Worm (Caenorhabditis elegans): ENCODE data around the gene F01F1.15.

Gene F01F1.15

DNA sequence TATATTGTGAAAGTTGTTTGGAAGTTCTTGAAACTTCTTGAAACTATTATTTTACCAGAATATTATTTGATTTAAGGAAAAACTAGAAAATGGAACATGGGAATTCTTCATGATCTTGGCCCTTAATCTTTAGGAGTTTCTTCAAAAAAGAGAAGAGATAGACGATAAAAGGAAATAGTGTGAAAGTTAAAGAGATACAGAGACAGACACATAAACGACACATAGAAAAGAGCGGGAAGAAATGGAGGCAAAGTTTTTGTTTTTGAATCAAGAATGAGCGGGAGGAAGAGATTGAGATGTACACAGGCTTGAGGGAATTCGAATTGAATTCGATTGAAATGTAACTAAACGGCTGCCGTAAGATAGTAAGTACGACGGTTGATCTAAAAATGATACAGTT lies 28.1 kb upstream of the F01F1.15 start (continued):
- no peak for TF ChIP-seq alr-1 (tag; optimal IDR thresholded peaks at IDR 0.05; ENCODE audit: borderline replicate concordance)
- TF ChIP-seq lir-3 (tag; optimal IDR thresholded peaks at IDR 0.05; ENCODE audit: poor library complexity), result no peak
- TF ChIP-seq unc-86 (tag; optimal IDR thresholded peaks at IDR 0.05), result no peak
- no peak for TF ChIP-seq nhr-47 (tag; optimal IDR thresholded peaks at IDR 0.05)
- TF ChIP-seq ceh-88 (GFP tag; IDR thresholded peaks at IDR 0.05), result no peak
- TF ChIP-seq grh-1 (GFP tag; IDR thresholded peaks at IDR 0.05), result no peak

DNA sequence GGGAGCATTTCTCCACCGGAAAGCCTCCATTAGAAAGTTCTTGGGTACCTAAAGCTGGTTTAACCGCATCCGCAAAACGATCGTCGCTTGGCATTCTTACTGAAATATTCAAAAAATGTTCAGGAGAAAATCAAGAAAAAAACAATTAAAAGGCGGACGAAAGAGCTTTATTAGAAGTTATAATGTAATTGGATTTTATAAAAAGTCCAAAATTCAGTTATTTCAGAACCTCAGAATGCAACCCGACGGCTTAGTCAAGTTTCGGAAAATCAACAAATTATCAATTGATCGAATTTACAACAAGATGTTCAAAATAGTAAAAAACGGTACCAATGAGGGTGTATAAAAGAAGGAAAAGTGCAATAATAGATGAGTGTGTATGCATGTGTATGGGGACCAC lies 26.6 kb upstream of the F01F1.15 start, which contains the start of gene pxl-1:
Gene pxl-1 (minus strand): TSS at position 101 of the 400 bp plus-strand sequence.
- no peak for TF ChIP-seq zag-1 (tag; optimal IDR thresholded peaks at IDR 0.05)
- no peak for TF ChIP-seq pax-3 (tag; optimal IDR thresholded peaks at IDR 0.05)
- TF ChIP-seq C16A3.4 (tag; optimal IDR thresholded peaks at IDR 0.05), result no peak
- TF ChIP-seq unc-98 (GFP tag; IDR thresholded peaks at IDR 0.05), result no peak
- TF ChIP-seq alr-1 (tag; optimal IDR thresholded peaks at IDR 0.05; ENCODE audit: borderline replicate concordance), result no peak
- TF ChIP-seq mab-9 (GFP tag; IDR thresholded peaks at IDR 0.05), result no peak
- no peak for TF ChIP-seq ceh-90 (tag; optimal IDR thresholded peaks at IDR 0.05)
- TF ChIP-seq ceh-88 (GFP tag; IDR thresholded peaks at IDR 0.05), result no peak
- no peak for TF ChIP-seq ets-5 (GFP tag; IDR thresholded peaks at IDR 0.05)
- no peak for TF ChIP-seq nhr-77 (tag; optimal IDR thresholded peaks at IDR 0.05)
- no peak for TF ChIP-seq hlh-4 (tag; optimal IDR thresholded peaks at IDR 0.05)
- TF ChIP-seq snu-23 (GFP tag; optimal IDR thresholded peaks at IDR 0.05), result no peak
- no peak for TF ChIP-seq nhr-71 (tag; optimal IDR thresholded peaks at IDR 0.05)
- TF ChIP-seq lin-39 (tag; optimal IDR thresholded peaks at IDR 0.05), result no peak
- TF ChIP-seq ceh-82 (tag; optimal IDR thresholded peaks at IDR 0.05), result no peak

DNA sequence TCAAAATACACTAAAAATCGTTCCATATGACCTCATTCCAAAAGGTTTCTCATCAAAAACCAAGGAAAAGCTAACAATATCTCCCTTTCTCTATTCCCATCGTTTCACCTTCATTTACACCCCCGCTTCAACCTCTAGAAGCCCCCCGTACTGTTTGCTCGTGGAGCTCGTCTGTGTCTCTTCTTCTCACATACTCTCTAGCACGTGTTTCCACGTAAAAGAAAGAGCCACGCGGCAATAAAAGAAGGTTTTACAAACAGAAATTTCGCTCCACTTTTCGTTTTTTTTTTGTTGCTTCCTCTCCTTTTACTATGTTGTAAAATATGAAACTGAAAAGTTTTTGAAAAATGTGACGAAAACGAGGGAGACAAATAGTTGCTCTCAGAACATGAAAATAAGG lies 23.6 kb upstream of the F01F1.15 start:
- peak in 1 of 2 experiments; percentile 21 for TF ChIP-seq mdl-1 (tag; optimal IDR thresholded peaks at IDR 0.05)
- no peak for TF ChIP-seq lin-15B (tag; optimal IDR thresholded peaks at IDR 0.05)
- TF ChIP-seq dsc-1 (tag; optimal IDR thresholded peaks at IDR 0.05), result no peak
- no peak for TF ChIP-seq lsy-2 (tag; optimal IDR thresholded peaks at IDR 0.05)
- TF ChIP-seq nhr-77 (tag; optimal IDR thresholded peaks at IDR 0.05), result peak; percentile 41
- TF ChIP-seq efl-1 (optimal IDR thresholded peaks at IDR 0.05), result no peak
- TF ChIP-seq efl-1 (GFP tag; optimal IDR thresholded peaks at IDR 0.05 in 1 of 2), result peak in 1 of 2 experiments; percentile 39
- TF ChIP-seq lin-14 (GFP tag; optimal IDR thresholded peaks at IDR 0.05), result peak; percentile 32
- no peak for TF ChIP-seq alr-1 (tag; optimal IDR thresholded peaks at IDR 0.05; ENCODE audit: borderline replicate concordance)
- no peak for TF ChIP-seq nhr-71 (tag; optimal IDR thresholded peaks at IDR 0.05)

DNA sequence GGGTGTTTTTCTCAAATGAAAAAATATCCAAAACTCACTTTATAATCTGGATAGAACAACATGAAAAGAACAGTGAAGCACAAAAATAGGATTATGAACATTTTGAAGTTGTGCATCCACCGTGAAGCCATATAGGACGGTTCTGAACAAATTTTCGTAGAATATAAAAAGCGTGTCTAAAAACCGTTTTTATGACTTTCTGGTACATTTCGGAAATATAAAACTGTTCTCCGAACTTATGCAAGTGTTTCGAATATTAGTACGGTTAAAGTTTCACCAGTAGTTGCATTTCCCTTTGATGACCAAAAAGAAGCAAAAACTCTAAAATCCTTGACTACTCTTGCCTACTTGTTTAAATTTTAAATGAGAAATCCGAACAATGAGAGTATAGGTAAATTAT lies 19.3 kb upstream of the F01F1.15 start, which contains the start of gene C28H8.8:
Gene C28H8.8 (minus strand): TSS at position 101 of the 400 bp plus-strand sequence.
- no peak for TF ChIP-seq aly-2 (tag; optimal IDR thresholded peaks at IDR 0.05)
- no peak for TF ChIP-seq nhr-237 (tag; optimal IDR thresholded peaks at IDR 0.05)
- no peak for TF ChIP-seq egl-13 (tag; optimal IDR thresholded peaks at IDR 0.05)
- no peak for TF ChIP-seq lin-39 (tag; optimal IDR thresholded peaks at IDR 0.05)
- no peak for TF ChIP-seq dpl-1 (GFP tag; optimal IDR thresholded peaks at IDR 0.05)
- no peak for TF ChIP-seq unc-30 (tag; optimal IDR thresholded peaks at IDR 0.05)
- TF ChIP-seq nhr-20 (tag; optimal IDR thresholded peaks at IDR 0.05), result no peak
- no peak for TF ChIP-seq hlh-17 (GFP tag; optimal IDR thresholded peaks at IDR 0.05; ENCODE audit: borderline replicate concordance)
- no peak for TF ChIP-seq mdl-1 (tag; optimal IDR thresholded peaks at IDR 0.05)
- no peak for TF ChIP-seq nhr-90 (tag; optimal IDR thresholded peaks at IDR 0.05; ENCODE audit: poor library complexity)

DNA sequence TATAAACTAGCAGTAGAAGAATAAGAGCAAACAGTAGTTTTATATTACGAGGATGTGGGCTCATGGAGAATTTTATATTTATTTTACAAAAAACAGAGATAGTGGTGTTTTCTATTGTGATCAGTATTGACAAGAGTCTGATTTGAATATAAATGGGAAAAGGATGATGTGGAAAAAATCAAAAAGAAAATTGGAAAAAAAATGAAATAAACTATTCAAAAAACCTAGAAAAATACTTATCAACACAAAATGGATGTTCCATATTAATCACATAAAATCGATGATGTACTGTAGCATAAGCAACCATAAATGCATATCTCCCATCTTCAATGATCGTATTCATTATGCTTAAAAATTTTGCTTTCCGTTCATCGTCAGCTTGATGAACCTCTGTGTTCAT lies 17.6 kb upstream of the F01F1.15 start, which contains the start of gene C28H8.7:
Gene C28H8.7 (minus strand): TSS at position 101 of the 400 bp plus-strand sequence.
- TF ChIP-seq lin-15B (tag; optimal IDR thresholded peaks at IDR 0.05) (no peak), elt-3 (tag; optimal IDR thresholded peaks at IDR 0.05) (no peak), egl-13 (tag; optimal IDR thresholded peaks at IDR 0.05) (no peak), aha-1 (tag; optimal IDR thresholded peaks at IDR 0.05) (no peak), grh-1 (GFP tag; IDR thresholded peaks at IDR 0.05) (no peak), ceh-82 (tag; optimal IDR thresholded peaks at IDR 0.05) (no peak), ztf-4 (tag; optimal IDR thresholded peaks at IDR 0.05) (no peak), nhr-20 (tag; optimal IDR thresholded peaks at IDR 0.05) (no peak), fkh-4 (tag; optimal IDR thresholded peaks at IDR 0.05; ENCODE audit: borderline replicate concordance) (no peak), alr-1 (tag; optimal IDR thresholded peaks at IDR 0.05; ENCODE audit: borderline replicate concordance) (no peak), efl-1 (optimal IDR thresholded peaks at IDR 0.05) (no peak), efl-1 (GFP tag; optimal IDR thresholded peaks at IDR 0.05 in 1 of 2) (no peak), ceh-63 (GFP tag; optimal IDR thresholded peaks at IDR 0.05) (no peak), C34B4.2 (tag; optimal IDR thresholded peaks at IDR 0.05) (no peak), pax-3 (tag; optimal IDR thresholded peaks at IDR 0.05) (no peak), zip-4 (GFP tag; optimal IDR thresholded peaks at IDR 0.05) (no peak), pag-3 (tag; optimal IDR thresholded peaks at IDR 0.05; ENCODE audit: borderline replicate concordance, insufficient read depth) (no peak), mab-9 (GFP tag; IDR thresholded peaks at IDR 0.05) (no peak), lin-39 (tag; optimal IDR thresholded peaks at IDR 0.05) (no peak), mep-1 (tag; optimal IDR thresholded peaks at IDR 0.05) (no peak)
